Worm (Caenorhabditis elegans) whole organism, L1 larva: Measurements from ENCODE around the gene Y49E10.27.

ENCODE experiments used
- C34B4.2 ChIP-seq: sonication (generic microtip); optimal IDR thresholded peaks from 2 replicates; lab custom pipeline; 2017; ENCODE audit warnings: mild to moderate bottlenecking, missing genetic modification characterization, missing compliant biosample characterization
- F16B12.6 ChIP-seq: fragments of 150-350 bp; optimal IDR thresholded peaks from 2 replicates; lab custom pipeline; 2014; ENCODE audit warnings: missing biosample characterization, missing genetic modification characterization
- aha-1 ChIP-seq: fragments of 150-350 bp; optimal IDR thresholded peaks from 2 replicates; lab custom pipeline; 2014; ENCODE audit warnings: missing biosample characterization, missing genetic modification characterization
- alr-1 ChIP-seq: fragments of 200-800 bp; sonication (Bioruptor generic); optimal IDR thresholded peaks from 2 replicates; lab custom pipeline; 2018; ENCODE audit warnings: borderline replicate concordance, mild to moderate bottlenecking, missing genetic modification characterization, missing compliant biosample characterization
- aly-2 ChIP-seq: fragments of 150-350 bp; optimal IDR thresholded peaks from 2 replicates; lab custom pipeline; 2014; ENCODE audit warnings: missing biosample characterization, missing genetic modification characterization
- ceh-82 ChIP-seq, 3 experiments: fragments of 150-350 bp in 1 of 3; sonication (generic microtip) in 2 of 3; optimal IDR thresholded peaks; 2 replicates each; lab custom pipeline; 2014 to 2017; ENCODE audit warnings: missing biosample characterization in 3 of 3, missing genetic modification characterization in 3 of 3
- ceh-88 ChIP-seq: fragments of 200-800 bp; sonication (Bioruptor generic); IDR thresholded peaks from 2 replicates; pipeline ENCODE4 v1.3.6; 2022; ENCODE audit warnings: missing genetic modification characterization, missing compliant biosample characterization
- ceh-90 ChIP-seq: sonication (generic microtip); optimal IDR thresholded peaks from 2 replicates; lab custom pipeline; 2016; ENCODE audit warnings: missing genetic modification characterization, missing compliant biosample characterization
- dpl-1 ChIP-seq, 3 experiments: fragments of 150-350 bp in 2 of 3; sonication (generic microtip) in 1 of 3; optimal IDR thresholded peaks; 2 replicates each; lab custom pipeline; 2014 to 2017; ENCODE audit warnings: missing biosample characterization in 3 of 3, missing genetic modification characterization in 3 of 3, missing genetic modification reagents in 3 of 3
- dsc-1 ChIP-seq: sonication (generic microtip); optimal IDR thresholded peaks from 2 replicates; lab custom pipeline; 2016; ENCODE audit warnings: mild to moderate bottlenecking, missing genetic modification characterization, missing compliant biosample characterization
- efl-1 ChIP-seq, 4 experiments: fragments of 150-350 bp; optimal IDR thresholded peaks in 3 of 4; peaks in 1 of 4; 1 replicate in 1 of 4; 2 replicates in 3 of 4; lab custom pipeline; 2014; ENCODE audit warnings: missing biosample characterization in 2 of 4, missing genetic modification characterization in 2 of 4, missing genetic modification reagents in 2 of 4
- elt-2 ChIP-seq: sonication (generic microtip); optimal IDR thresholded peaks from 2 replicates; lab custom pipeline; 2016; ENCODE audit warnings: missing genetic modification characterization, mild to moderate bottlenecking, inconsistent platforms, missing compliant biosample characterization, missing genetic modification reagents
- elt-3 ChIP-seq, 6 experiments: fragments of 150-350 bp in 1 of 6; sonication (generic microtip); optimal IDR thresholded peaks; 2 replicates each; lab custom pipeline; 2017 to 2018; ENCODE audit warnings: missing biosample characterization in 6 of 6, missing genetic modification characterization in 6 of 6, inconsistent platforms in 1 of 6
- fkh-10 ChIP-seq: sonication (generic microtip); optimal IDR thresholded peaks from 2 replicates; lab custom pipeline; 2017; ENCODE audit warnings: missing biosample characterization, missing genetic modification reagents, missing genetic modification characterization
- fkh-8 ChIP-seq: sonication (generic microtip); optimal IDR thresholded peaks from 2 replicates; lab custom pipeline; 2016; ENCODE audit warnings: mild to moderate bottlenecking, missing genetic modification characterization, missing compliant biosample characterization
- grh-1 ChIP-seq: fragments of 200-800 bp; sonication (Bioruptor generic); IDR thresholded peaks from 2 replicates; pipeline ENCODE4 v1.3.6; 2022; ENCODE audit warnings: missing genetic modification reagents, missing genetic modification characterization, missing compliant biosample characterization
- hlh-17 ChIP-seq: fragments of 200-800 bp; sonication (Bioruptor generic); optimal IDR thresholded peaks from 2 replicates; lab custom pipeline; 2018; ENCODE audit warnings: missing genetic modification characterization, mild to moderate bottlenecking, missing compliant biosample characterization, moderate library complexity, borderline replicate concordance
- hlh-4 ChIP-seq: sonication (generic microtip); optimal IDR thresholded peaks from 2 replicates; lab custom pipeline; 2016; ENCODE audit warnings: mild to moderate bottlenecking, missing genetic modification characterization, missing compliant biosample characterization
- lin-13 ChIP-seq: fragments of 150-350 bp; optimal IDR thresholded peaks from 2 replicates; lab custom pipeline; 2014; ENCODE audit warnings: missing biosample characterization, missing genetic modification reagents, missing genetic modification characterization
- lin-14 ChIP-seq: fragments of 200-800 bp; sonication (Bioruptor generic); optimal IDR thresholded peaks from 2 replicates; lab custom pipeline; 2018; ENCODE audit warnings: mild to moderate bottlenecking, missing genetic modification characterization, moderate library complexity, missing compliant biosample characterization
- lin-35 ChIP-seq, 2 experiments: fragments of 150-350 bp; optimal IDR thresholded peaks; 2 replicates each; lab custom pipeline; 2014; ENCODE audit warnings: missing biosample characterization in 2 of 2, missing genetic modification characterization in 2 of 2, missing genetic modification reagents in 2 of 2
- lsy-2 ChIP-seq, 2 experiments: fragments of 150-350 bp; optimal IDR thresholded peaks; 2 replicates each; lab custom pipeline; 2014; ENCODE audit warnings: missing biosample characterization in 2 of 2, missing genetic modification characterization in 2 of 2
- mdl-1 ChIP-seq, 2 experiments: fragments of 150-350 bp; optimal IDR thresholded peaks; 2 replicates each; lab custom pipeline; 2014 to 2017; ENCODE audit warnings: missing biosample characterization in 2 of 2, missing genetic modification characterization in 2 of 2, inconsistent platforms in 1 of 2
- mep-1 ChIP-seq: fragments of 150-350 bp; optimal IDR thresholded peaks from 2 replicates; lab custom pipeline; 2014; ENCODE audit warnings: missing biosample characterization, missing genetic modification characterization
- nhr-11 ChIP-seq: fragments of 150-350 bp; optimal IDR thresholded peaks from 2 replicates; lab custom pipeline; 2014; ENCODE audit warnings: missing biosample characterization, missing genetic modification characterization
- nhr-19 ChIP-seq: fragments of 200-800 bp; sonication (Bioruptor generic); conservative IDR thresholded peaks from 2 replicates; pipeline ENCODE4 v1.3.6; 2022; ENCODE audit warnings: missing genetic modification characterization, missing compliant biosample characterization
- nhr-20 ChIP-seq: sonication (generic microtip); optimal IDR thresholded peaks from 2 replicates; lab custom pipeline; 2016; ENCODE audit warnings: mild to moderate bottlenecking, missing genetic modification characterization, missing compliant biosample characterization
- nhr-47 ChIP-seq: sonication (generic microtip); optimal IDR thresholded peaks from 2 replicates; lab custom pipeline; 2016; ENCODE audit warnings: mild to moderate bottlenecking, missing genetic modification characterization, moderate library complexity, missing compliant biosample characterization
- nhr-77 ChIP-seq: fragments of 150-350 bp; optimal IDR thresholded peaks from 2 replicates; lab custom pipeline; 2014; ENCODE audit warnings: missing biosample characterization, missing genetic modification characterization
- nhr-85 ChIP-seq: sonication (generic microtip); peaks from one replicate; lab custom pipeline; 2016; ENCODE audit warnings: missing genetic modification characterization, inconsistent platforms, missing compliant biosample characterization
- pag-3 ChIP-seq: sonication (generic microtip); optimal IDR thresholded peaks from 2 replicates; lab custom pipeline; 2017; ENCODE audit warnings: missing genetic modification characterization, mild to moderate bottlenecking, missing compliant biosample characterization, antibody characterized with exemption, borderline replicate concordance; ENCODE audit not compliant: insufficient read depth
- pax-3 ChIP-seq: fragments of 200-800 bp; sonication (Bioruptor generic); optimal IDR thresholded peaks from 2 replicates; lab custom pipeline; 2018; ENCODE audit warnings: mild to moderate bottlenecking, missing genetic modification characterization, moderate library complexity, missing compliant biosample characterization
- pqm-1 ChIP-seq: sonication (generic microtip); optimal IDR thresholded peaks from 3 replicates; lab custom pipeline; 2017; ENCODE audit warnings: missing biosample characterization, missing genetic modification characterization
- snpc-4 ChIP-seq: fragments of 150-350 bp; optimal IDR thresholded peaks from 2 replicates; lab custom pipeline; 2014; ENCODE audit warnings: missing biosample characterization, missing genetic modification characterization
- snu-23 ChIP-seq: sonication (generic microtip); optimal IDR thresholded peaks from 2 replicates; lab custom pipeline; 2016; ENCODE audit warnings: missing genetic modification characterization, missing compliant biosample characterization
- sptf-1 ChIP-seq: fragments of 150-350 bp; optimal IDR thresholded peaks from 2 replicates; lab custom pipeline; 2014; ENCODE audit warnings: missing biosample characterization, missing genetic modification characterization
- sup-37 ChIP-seq: fragments of 200-800 bp; sonication (Bioruptor generic); optimal IDR thresholded peaks from 2 replicates; lab custom pipeline; 2018; ENCODE audit warnings: mild to moderate bottlenecking, missing genetic modification characterization, missing compliant biosample characterization
- tbx-2 ChIP-seq: sonication (generic microtip); optimal IDR thresholded peaks from 2 replicates; lab custom pipeline; 2016; ENCODE audit warnings: missing genetic modification characterization, missing compliant biosample characterization
- unc-62 ChIP-seq: fragments of 150-350 bp; optimal IDR thresholded peaks from 2 replicates; lab custom pipeline; 2014; ENCODE audit warnings: missing biosample characterization, missing genetic modification reagents, missing genetic modification characterization
- unc-86 ChIP-seq: sonication (generic microtip); optimal IDR thresholded peaks from 2 replicates; lab custom pipeline; 2016; ENCODE audit warnings: missing genetic modification characterization, missing compliant biosample characterization
- unc-98 ChIP-seq: fragments of 200-800 bp; sonication (Bioruptor generic); IDR thresholded peaks from 2 replicates; pipeline ENCODE4 v1.3.6; 2022; ENCODE audit warnings: missing genetic modification characterization, missing compliant biosample characterization
- xbp-1 ChIP-seq: sonication (generic microtip); optimal IDR thresholded peaks from 2 replicates; lab custom pipeline; 2016; ENCODE audit warnings: missing genetic modification characterization, missing compliant biosample characterization
- zag-1 ChIP-seq: fragments of 150-350 bp; optimal IDR thresholded peaks from 2 replicates; lab custom pipeline; 2014; ENCODE audit warnings: missing biosample characterization, missing genetic modification characterization
- ztf-11 ChIP-seq, 2 experiments: sonication (generic microtip); optimal IDR thresholded peaks; 2 replicates each; lab custom pipeline; 2016 to 2017; ENCODE audit warnings: missing genetic modification characterization in 2 of 2, missing biosample characterization in 1 of 2, missing compliant biosample characterization in 1 of 2
- ztf-4 ChIP-seq: fragments of 150-350 bp; optimal IDR thresholded peaks from 2 replicates; lab custom pipeline; 2014; ENCODE audit warnings: missing biosample characterization, missing genetic modification characterization

Y49E10.27 gene

ce11 chrIII:12468869-12469268, 34.7 kb downstream of the Y49E10.27 start, which contains the start of gene Y49E10.29:
TSS of gene Y49E10.29 (plus strand) at chrIII:12469169.
- TF ChIP-seq ztf-4: no peak
- TF ChIP-seq lin-35 (GFP tag; optimal IDR thresholded peaks at IDR 0.05; lab: Kevin White, UChicago): no peak
- no peak for TF ChIP-seq F16B12.6 (tag; lab: Kevin White, UChicago)
- no peak for TF ChIP-seq sup-37 (GFP tag; lab: Kevin White, UChicago)
- no peak for TF ChIP-seq dpl-1 (GFP tag; optimal IDR thresholded peaks at IDR 0.05; lab: Kevin White, UChicago)
- TF ChIP-seq snpc-4 (tag; lab: Kevin White, UChicago): no peak
- no peak for TF ChIP-seq zag-1 (tag; lab: Kevin White, UChicago)
- no peak for TF ChIP-seq nhr-11
- TF ChIP-seq pag-3 (tag; lab: Kevin White, UChicago): no peak
- no peak for TF ChIP-seq hlh-4 (tag; lab: Kevin White, UChicago)
- no peak for TF ChIP-seq pqm-1 (tag; lab: Kevin White, UChicago)
- no peak for TF ChIP-seq nhr-77 (tag; lab: Kevin White, UChicago)
- TF ChIP-seq aly-2: no peak
- TF ChIP-seq hlh-17 (GFP tag; lab: Kevin White, UChicago): no peak
- TF ChIP-seq nhr-85 (tag; lab: Kevin White, UChicago): no peak
- TF ChIP-seq alr-1: no peak

ce11 chrIII:12469800-12470199, 35.6 kb downstream of the Y49E10.27 start:
- no peak for TF ChIP-seq nhr-77 (tag; lab: Kevin White, UChicago)
- no peak for TF ChIP-seq aha-1 (tag; lab: Kevin White, UChicago)
- TF ChIP-seq ceh-88 (GFP tag; lab: Robert Waterston, UW): no peak
- no peak for TF ChIP-seq nhr-20
- no peak for TF ChIP-seq unc-62 (GFP tag; lab: Kevin White, UChicago)
- no peak for TF ChIP-seq F16B12.6 (tag; lab: Kevin White, UChicago)
- TF ChIP-seq elt-3 (tag; optimal IDR thresholded peaks at IDR 0.05; lab: Kevin White, UChicago): no peak
- no peak for TF ChIP-seq unc-98

DNA sequence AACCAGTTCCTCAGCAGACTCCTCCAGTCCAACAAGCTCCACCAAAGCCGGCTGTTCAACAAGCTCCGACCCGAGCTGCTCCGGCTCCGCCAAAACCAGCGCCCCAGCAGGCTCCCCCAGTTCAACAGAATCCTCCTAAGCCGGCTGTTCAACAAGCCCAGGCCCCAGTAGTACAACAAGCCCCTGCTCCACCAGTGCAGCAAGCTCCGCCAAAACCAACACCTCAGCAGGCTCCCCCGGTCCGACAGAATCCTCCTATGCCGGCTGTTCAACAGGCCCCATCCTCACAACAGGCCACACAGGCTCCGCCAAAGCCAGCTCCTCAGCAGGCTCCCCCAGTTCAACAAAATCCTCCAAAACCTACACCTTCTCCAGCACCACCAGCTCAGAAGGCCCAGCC, 36.4 kb downstream of the Y49E10.27 start:
- TF ChIP-seq hlh-4 (tag; lab: Kevin White, UChicago) (no peak), lin-13 (GFP tag; lab: Kevin White, UChicago) (no peak), snu-23 (GFP tag; lab: Kevin White, UChicago) (no peak), C34B4.2 (no peak), nhr-47 (tag; lab: Kevin White, UChicago) (no peak), lin-14 (GFP tag; lab: Kevin White, UChicago) (no peak), dsc-1 (tag; lab: Kevin White, UChicago) (no peak), unc-86 (tag; lab: Kevin White, UChicago) (no peak), elt-2 (tag; lab: Kevin White, UChicago) (no peak), ztf-11 (tag; optimal IDR thresholded peaks at IDR 0.05; lab: Kevin White, UChicago) (no peak), pax-3 (no peak), grh-1 (GFP tag; lab: Robert Waterston, UW) (no peak), alr-1 (no peak), mep-1 (tag; lab: Kevin White, UChicago) (no peak), nhr-19 (GFP tag; lab: Robert Waterston, UW) (no peak)

DNA sequence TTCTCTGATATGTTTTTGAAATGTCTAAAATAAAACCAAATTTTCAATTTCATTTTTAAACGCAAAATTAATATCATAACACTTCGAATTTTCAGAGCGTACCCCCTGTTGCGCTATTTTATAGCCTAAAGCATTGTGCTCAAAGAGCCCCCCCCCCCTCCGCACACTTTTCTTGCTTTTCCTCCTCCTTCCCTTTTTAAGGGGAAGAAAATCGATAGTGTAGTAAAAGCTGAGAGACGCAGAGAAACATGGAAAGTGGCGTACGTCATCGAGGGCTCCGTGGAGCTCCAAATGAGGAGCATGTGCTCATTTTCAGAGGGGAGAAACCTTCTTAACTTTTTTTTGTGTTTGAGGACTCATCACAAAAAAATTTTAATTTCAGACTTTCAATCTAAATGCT, 38.3 kb downstream of the Y49E10.27 start, which contains the start of gene cccp-1:
TSS of gene cccp-1 (plus strand) at position 377 of the 400 bp plus-strand sequence.
- peak in 1 of 2 experiments; percentile 39 for TF ChIP-seq lin-35 (GFP tag; optimal IDR thresholded peaks at IDR 0.05; lab: Kevin White, UChicago)
- peak; percentile 58 for TF ChIP-seq nhr-47 (tag; lab: Kevin White, UChicago)
- TF ChIP-seq xbp-1 (tag; lab: Kevin White, UChicago): peak; percentile 0
- no peak for TF ChIP-seq ceh-90
- no peak for TF ChIP-seq sup-37 (GFP tag; lab: Kevin White, UChicago)
- no peak for TF ChIP-seq sptf-1
- peak; percentile 24 for TF ChIP-seq F16B12.6 (tag; lab: Kevin White, UChicago)
- peak; percentile 45 to 55 for TF ChIP-seq efl-1 (optimal IDR thresholded peaks at IDR 0.05; lab: Kevin White, UChicago)
- TF ChIP-seq efl-1 (GFP tag; optimal IDR thresholded peaks at IDR 0.05 in 1 of 2; lab: Kevin White, UChicago): peak in 1 of 2 experiments; percentile 21
- TF ChIP-seq dsc-1 (tag; lab: Kevin White, UChicago): peak; percentile 8
- peak; percentile 42 for TF ChIP-seq mep-1 (tag; lab: Kevin White, UChicago)
- peak; percentile 8 for TF ChIP-seq tbx-2
- peak; percentile 8 to 43 for TF ChIP-seq lsy-2 (tag; optimal IDR thresholded peaks at IDR 0.05; lab: Kevin White, UChicago)
- TF ChIP-seq snu-23 (GFP tag; lab: Kevin White, UChicago): peak; percentile 15
- peak; percentile 84 for TF ChIP-seq lin-14 (GFP tag; lab: Kevin White, UChicago)
- peak; percentile 53 for TF ChIP-seq unc-86 (tag; lab: Kevin White, UChicago)
- TF ChIP-seq fkh-8: peak; percentile 72
- peak; percentile 18 to 61 (median 47) for TF ChIP-seq ceh-82 (tag; optimal IDR thresholded peaks at IDR 0.05; lab: Kevin White, UChicago)
- TF ChIP-seq fkh-10 (GFP tag; lab: Kevin White, UChicago): peak; percentile 30
- TF ChIP-seq dpl-1 (GFP tag; optimal IDR thresholded peaks at IDR 0.05; lab: Kevin White, UChicago): peak in 1 of 3 experiments; percentile 46
- peak in 1 of 2 experiments; percentile 6 for TF ChIP-seq mdl-1 (tag; optimal IDR thresholded peaks at IDR 0.05; lab: Kevin White, UChicago)
